Worm (Caenorhabditis elegans) whole organism, L4/young adult: Measurements from ENCODE around the gene srz-82.

ENCODE experiments used
- W03F9.2 ChIP-seq: fragments of 150-350 bp; optimal IDR thresholded peaks from 2 replicates; lab custom pipeline; 2014; ENCODE audit warnings: missing biosample characterization, missing genetic modification characterization
- dao-5 ChIP-seq: sonication (generic microtip); optimal IDR thresholded peaks from 2 replicates; lab custom pipeline; 2016; ENCODE audit warnings: missing genotype, missing genetic modification characterization, moderate library complexity, missing compliant biosample characterization
- him-1 ChIP-seq: sonication (generic microtip); optimal IDR thresholded peaks from 2 replicates; lab custom pipeline; 2016; ENCODE audit warnings: missing genotype, missing genetic modification reagents, missing genetic modification characterization, missing compliant biosample characterization

The srz-82 gene

DNA sequence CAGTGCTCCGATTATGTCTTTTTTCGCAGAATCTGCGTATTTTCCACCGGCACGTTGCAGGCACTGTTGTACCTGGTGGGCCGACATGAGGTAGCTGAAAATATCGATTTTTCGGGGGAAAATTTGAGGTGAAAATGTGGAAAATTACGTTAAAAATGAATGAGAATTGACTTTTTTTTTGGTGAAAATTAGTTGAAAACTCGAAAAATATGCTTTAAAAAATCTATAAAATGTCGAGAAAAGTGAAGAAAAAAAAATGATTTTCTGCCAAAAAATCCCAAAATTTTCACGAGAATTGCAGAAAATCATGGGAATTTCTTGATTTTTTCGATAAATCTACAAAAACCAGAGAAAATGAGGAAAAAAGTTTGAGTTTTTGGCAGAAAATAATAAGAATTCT is 31.8 kb downstream of the srz-82 start, which contains the start of gene tsg-101:
tsg-101 (minus strand) TSS at position 101 of the 400 bp plus-strand sequence.
- TF ChIP-seq W03F9.2 (tag; lab: Kevin White, UChicago) (no peak), him-1 (tag; lab: Kevin White, UChicago) (no peak), dao-5 (tag; lab: Kevin White, UChicago) (no peak)

DNA sequence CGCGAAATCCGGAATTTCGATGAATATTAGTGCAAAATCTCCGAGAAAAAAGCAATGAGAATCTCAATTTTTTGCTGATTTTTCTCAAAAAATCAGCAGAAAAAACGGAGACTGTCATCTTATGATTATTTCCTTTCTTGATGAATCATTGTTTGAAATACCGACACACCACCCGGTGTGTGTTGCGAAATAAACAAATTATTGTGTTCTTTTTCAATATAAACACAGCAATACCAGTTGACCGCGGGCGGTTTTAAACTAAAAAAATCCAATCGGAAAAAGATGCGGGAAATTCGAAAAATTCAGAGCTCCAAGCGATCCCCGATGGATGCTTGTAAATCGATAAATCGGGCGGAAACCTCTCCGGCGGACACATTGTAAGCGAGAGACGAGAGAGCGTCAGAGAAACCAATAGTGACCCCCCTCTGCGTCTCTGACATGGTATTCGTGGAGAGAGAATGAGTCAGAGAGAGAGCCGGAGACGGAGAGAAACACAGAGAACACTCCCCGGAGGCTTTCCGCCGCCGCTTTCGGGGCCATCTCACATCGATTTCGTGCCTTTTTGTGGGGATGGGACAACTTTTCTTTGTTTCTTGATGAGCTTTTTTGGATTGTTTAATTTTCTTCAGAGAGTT is 32.8 kb downstream of the srz-82 start:
- TF ChIP-seq dao-5 (tag; lab: Kevin White, UChicago), result no peak
- TF ChIP-seq him-1 (tag; lab: Kevin White, UChicago), result peak; percentile 41

DNA sequence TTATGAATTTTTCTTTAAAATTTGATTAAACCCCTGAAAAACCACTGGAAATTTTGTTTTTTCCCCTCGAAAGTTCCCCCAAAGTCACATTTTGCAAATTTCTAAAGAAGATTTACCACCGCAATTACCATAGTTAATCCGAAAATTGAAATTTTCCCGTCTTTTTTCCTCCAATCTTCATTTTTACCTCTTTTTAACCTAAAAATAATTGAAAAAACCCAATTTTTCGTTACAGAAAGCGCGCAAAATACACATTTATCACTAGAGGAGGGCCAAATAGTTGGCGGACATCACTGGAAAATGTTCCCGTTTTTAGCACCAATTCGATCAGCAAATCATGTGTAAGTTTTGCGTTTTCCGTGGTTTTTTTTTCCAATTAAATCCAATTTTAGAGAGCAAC is 33.9 kb downstream of the srz-82 start, which contains the start of gene unc-33:
unc-33 (plus strand) TSS at position 301 of the 400 bp plus-strand sequence.
- no peak for TF ChIP-seq dao-5 (tag; lab: Kevin White, UChicago)

DNA sequence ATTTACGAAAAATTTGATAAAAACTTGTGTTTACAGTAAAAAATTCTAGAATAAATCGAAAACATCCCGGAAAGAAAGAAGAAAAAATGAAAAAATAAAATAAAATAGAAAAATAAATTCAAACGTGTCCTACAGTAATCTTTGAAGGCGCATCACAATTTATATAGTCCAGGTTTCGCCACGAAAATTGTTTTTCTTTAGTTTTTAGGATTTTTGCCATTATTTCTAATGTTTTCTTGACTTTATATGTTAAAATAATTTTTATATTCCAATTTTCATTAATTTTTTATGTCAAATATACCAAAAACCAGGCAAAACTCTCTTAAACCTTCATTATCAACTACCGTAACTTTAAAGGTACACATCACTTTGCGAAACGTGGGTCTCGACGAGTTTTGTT is 34.9 kb downstream of the srz-82 start:
- TF ChIP-seq him-1 (tag; lab: Kevin White, UChicago) (no peak), W03F9.2 (tag; lab: Kevin White, UChicago) (peak; percentile 19), dao-5 (tag; lab: Kevin White, UChicago) (no peak)

DNA sequence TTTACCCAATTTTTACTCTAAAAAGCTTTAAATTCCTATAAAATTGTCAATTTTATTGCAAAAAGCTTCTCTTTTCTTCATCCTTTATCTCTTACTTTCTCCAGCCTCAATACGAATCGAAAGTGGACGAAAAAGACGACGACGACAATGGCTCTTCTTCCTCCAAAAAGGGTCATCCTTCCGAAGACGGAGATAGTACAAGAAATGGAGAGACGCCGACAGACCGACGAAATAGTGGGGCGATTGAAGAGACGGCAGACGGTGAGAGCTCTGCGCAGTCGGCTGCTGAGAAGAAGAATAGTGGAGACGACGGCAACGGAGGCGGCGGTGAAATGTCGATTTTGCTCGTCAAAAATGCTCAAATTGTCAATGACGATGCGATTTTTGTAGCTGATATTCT is 36.7 kb downstream of the srz-82 start:
- no peak for TF ChIP-seq him-1 (tag; lab: Kevin White, UChicago)
- no peak for TF ChIP-seq W03F9.2 (tag; lab: Kevin White, UChicago)
- no peak for TF ChIP-seq dao-5 (tag; lab: Kevin White, UChicago)

DNA sequence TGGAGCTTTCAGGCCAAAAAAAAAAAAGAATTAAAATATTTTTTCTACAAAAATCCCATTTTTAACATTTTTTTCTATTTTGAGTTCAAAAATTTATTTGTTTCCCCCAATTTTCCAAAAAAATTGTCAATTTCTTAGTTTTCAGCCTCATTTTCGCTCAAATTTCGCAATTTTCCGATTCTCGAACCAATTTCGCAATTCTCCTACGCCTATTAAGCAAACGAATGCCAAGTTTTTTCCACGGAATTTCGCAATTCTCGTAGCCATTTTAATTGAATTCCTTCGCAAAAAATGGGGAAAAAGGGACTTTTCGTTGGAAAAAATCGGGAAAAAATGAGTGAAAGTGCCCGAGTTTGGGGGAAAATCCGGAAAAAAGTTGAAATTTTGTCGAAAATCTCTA is 37.7 kb downstream of the srz-82 start:
- TF ChIP-seq W03F9.2 (tag; lab: Kevin White, UChicago) (no peak), dao-5 (tag; lab: Kevin White, UChicago) (no peak), him-1 (tag; lab: Kevin White, UChicago) (no peak)

DNA sequence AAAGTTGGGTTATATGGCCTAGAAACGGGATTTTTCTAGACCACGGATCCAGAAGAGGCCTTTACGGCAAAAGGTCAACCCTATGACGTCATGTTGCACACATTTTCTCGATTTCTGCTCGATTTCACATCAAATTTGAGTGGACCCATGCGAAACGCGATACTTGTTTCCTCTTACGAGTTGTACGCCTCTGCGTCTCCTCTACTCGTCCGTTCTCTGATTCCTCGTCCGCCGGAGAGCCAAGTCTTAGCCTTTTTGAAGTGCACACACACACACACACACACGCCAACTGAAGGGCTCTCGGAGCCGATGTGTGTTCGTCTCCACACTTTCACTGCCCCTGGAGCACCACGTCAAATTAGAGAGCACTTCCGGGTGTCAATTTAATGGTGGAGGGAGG is 38.3 kb downstream of the srz-82 start:
- TF ChIP-seq him-1 (tag; lab: Kevin White, UChicago) (no peak), dao-5 (tag; lab: Kevin White, UChicago) (no peak), W03F9.2 (tag; lab: Kevin White, UChicago) (no peak)

DNA sequence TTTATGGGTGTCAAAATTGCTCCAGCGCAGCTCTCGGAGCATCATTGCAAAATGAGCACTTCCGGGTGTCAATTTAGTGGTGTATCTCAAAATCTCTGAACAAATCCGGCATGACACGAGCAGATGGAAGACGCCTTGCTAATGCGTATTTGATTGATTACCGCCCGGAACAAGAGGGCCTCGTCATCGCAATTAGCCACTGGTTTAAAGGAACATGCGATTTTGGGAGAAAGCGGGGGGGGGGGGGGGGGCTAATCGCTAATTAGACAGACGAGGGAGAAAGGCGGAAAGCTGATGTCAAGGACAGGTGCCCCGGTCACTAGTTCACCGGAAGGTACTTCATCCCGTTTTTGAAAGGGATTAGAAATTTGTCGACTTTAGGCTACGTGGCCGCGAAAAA is 39.0 kb downstream of the srz-82 start:
- no peak for TF ChIP-seq W03F9.2 (tag; lab: Kevin White, UChicago)

DNA sequence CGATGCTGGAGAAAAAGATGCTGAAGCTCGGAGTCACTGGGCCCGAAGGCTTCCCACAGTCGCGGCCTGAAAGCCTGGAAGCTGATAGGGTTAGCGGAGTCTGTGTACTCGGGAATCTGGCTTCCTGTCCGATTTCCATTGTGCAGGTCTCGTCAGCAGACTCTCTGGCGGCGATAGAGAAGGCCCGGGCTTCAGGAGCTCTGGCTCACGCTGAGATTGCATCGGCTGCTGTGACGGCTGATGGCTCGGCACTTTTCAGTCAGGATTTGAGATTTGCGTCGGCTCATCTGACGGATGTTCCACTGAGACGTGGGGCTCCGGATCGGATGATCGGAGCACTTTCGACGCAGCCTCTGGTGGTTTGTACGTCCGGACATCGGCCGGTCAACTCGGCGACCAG is 40.7 kb downstream of the srz-82 start:
- TF ChIP-seq dao-5 (tag; lab: Kevin White, UChicago), result no peak
- TF ChIP-seq W03F9.2 (tag; lab: Kevin White, UChicago), result no peak
- no peak for TF ChIP-seq him-1 (tag; lab: Kevin White, UChicago)

DNA sequence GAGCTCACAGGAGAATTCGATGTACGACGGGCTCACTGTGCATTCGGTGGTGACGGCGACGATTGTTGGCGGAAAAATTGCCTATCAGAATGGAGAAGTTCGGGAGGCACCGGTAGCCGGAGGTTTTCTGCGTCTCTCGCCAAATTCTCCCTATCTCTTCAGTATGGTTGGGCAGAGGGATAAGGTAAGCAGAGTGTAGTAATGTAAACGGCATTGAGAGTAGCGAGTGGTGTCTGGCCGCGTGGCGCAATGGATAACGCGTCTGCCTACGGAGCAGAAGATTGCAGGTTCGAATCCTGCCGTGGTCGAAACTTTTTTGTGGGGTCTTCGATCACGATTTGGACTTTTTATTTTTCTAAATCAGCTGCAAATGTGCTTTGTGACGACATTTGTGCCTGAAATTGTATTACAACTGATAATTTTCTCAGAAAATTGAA is 41.9 kb downstream of the srz-82 start:
- TF ChIP-seq him-1 (tag; lab: Kevin White, UChicago) (peak; percentile 23), dao-5 (tag; lab: Kevin White, UChicago) (no peak), W03F9.2 (tag; lab: Kevin White, UChicago) (no peak)

DNA sequence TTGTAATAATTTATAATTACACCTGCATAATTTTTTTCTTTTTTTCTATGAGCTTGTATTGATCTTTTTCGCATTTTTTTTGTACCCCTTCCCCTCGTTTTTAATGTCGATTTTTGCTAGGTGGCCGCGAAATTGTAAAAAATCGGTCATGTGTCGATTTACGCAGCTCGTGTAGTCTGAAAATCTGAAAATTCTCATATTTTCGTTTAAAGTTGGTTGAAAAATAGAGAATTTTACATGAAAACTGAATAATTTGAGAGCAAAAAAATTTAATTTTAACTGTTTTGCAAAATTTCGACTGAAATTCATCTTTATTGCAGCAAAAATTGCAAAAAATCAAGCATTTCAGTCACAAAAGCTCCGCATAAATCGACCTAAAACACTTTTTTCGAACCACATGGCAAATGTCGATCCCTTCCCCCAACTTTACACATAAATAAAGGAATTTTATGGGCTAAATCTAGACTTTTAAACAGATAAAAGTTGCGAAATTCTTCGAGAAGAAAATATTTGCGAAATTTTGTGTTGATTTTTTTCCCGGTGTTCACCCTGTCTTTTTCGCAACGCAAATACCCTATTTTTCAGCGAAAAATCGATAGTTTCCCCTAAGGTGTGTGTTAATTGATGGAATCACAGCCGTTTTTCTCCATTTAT is 43.6 kb downstream of the srz-82 start:
- TF ChIP-seq him-1 (tag; lab: Kevin White, UChicago) (no peak), W03F9.2 (tag; lab: Kevin White, UChicago) (no peak), dao-5 (tag; lab: Kevin White, UChicago) (no peak)

DNA sequence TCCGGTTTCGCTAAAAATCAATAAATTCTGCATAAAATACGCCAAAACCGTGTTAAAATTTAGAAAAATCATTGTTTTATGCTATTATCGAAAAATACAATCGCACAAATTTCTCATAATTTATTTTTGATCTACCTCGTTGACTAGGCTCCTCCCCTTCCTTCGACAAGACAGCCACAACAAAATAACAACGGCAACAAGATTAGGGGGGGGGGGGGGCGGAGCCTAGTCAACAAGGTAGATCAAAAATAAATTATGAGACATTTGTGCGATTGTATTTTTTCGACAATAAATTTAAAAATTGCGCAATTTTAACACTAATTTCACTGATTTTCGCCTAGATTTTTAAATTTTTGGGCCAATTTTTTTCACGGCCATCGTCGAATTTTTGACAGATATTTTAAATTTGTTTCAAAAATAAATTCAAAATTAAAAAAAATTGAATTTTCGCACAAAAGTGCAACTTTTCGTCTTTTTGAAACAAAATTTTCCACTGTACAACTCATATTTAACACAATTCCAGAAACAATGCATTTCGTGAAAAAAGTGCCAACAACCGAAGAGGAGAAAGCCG is 44.2 kb downstream of the srz-82 start, which contains the start of gene M57.2:
M57.2 (plus strand) TSS at position 524 of the 574 bp plus-strand sequence.
- TF ChIP-seq him-1 (tag; lab: Kevin White, UChicago) (no peak), dao-5 (tag; lab: Kevin White, UChicago) (no peak), W03F9.2 (tag; lab: Kevin White, UChicago) (no peak)

DNA sequence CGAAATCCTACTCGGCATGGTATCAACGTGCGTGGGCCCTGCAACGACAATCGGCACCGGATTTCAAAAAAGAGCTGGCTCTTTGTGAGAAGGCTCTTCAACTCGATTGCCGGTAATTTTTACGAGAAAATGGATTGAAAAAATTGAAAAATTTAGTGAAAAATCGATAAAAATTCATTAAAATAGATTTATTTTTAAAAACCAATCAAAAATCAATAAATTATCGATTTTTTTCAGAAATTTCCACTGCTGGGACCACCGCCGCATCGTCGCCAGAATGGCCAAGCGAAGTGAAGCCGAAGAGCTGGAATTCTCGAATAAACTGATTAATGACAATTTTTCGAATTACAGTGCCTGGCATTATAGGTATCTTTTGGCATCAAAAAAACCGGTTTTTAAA is 45.2 kb downstream of the srz-82 start:
- TF ChIP-seq dao-5 (tag; lab: Kevin White, UChicago) (no peak), him-1 (tag; lab: Kevin White, UChicago) (no peak), W03F9.2 (tag; lab: Kevin White, UChicago) (no peak)

DNA sequence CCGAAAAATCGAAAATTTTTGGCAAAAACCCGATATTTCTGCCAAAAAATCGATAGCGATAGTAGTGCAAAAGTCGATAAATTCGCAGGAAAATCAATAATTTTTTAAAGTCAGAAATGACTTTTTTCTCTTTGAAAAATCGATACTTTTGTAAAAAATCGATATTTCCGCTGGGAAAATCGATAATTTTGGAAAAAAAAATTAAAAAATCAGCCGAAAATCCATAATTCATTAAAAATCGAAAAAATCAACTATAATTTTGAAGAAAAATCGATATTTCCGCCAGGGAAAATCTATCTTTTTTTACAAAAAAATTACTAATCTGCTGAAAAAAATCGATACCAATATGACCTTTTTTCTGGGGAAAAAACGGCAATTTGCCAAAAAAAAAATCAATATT is 48.8 kb downstream of the srz-82 start:
- TF ChIP-seq dao-5 (tag; lab: Kevin White, UChicago), result no peak
- TF ChIP-seq W03F9.2 (tag; lab: Kevin White, UChicago), result no peak
- no peak for TF ChIP-seq him-1 (tag; lab: Kevin White, UChicago)
